Worm (Caenorhabditis elegans) whole organism, young adult: ENCODE data around the gene mnk-1.

Experiments
- B0336.3 ChIP-seq: fragments of 200-800 bp; sonication (Bioruptor generic); IDR thresholded peaks from 2 replicates; pipeline ENCODE4 v1.3.6; 2022; ENCODE audit warnings: missing genetic modification characterization, missing compliant biosample characterization
- F52B5.7 ChIP-seq: sonication (generic microtip); optimal IDR thresholded peaks from 2 replicates; lab custom pipeline; 2016; ENCODE audit warnings: mild to moderate bottlenecking, missing genetic modification characterization, missing compliant biosample characterization
- K12H6.12 ChIP-seq: fragments of 200-800 bp; sonication (Bioruptor generic); optimal IDR thresholded peaks from 2 replicates; lab custom pipeline; 2018; ENCODE audit warnings: mild to moderate bottlenecking, missing genetic modification characterization, missing compliant biosample characterization
- Y53G8AR.9 ChIP-seq: fragments of 200-800 bp; sonication (Bioruptor generic); conservative IDR thresholded peaks from 2 replicates; pipeline ENCODE4 v1.3.6; 2022; ENCODE audit warnings: missing genetic modification reagents, missing genetic modification characterization, missing compliant biosample characterization
- ZK185.1 ChIP-seq: sonication (generic microtip); optimal IDR thresholded peaks from 2 replicates; lab custom pipeline; 2016; ENCODE audit warnings: mild to moderate bottlenecking, missing genetic modification characterization, missing compliant biosample characterization; ENCODE audit not compliant: poor library complexity, severe bottlenecking
- akir-1 ChIP-seq: fragments of 200-800 bp; sonication (Bioruptor generic); optimal IDR thresholded peaks from 2 replicates; lab custom pipeline; 2018; ENCODE audit warnings: mild to moderate bottlenecking, missing genetic modification characterization, moderate library complexity, missing compliant biosample characterization
- atf-7 ChIP-seq: sonication (generic microtip); optimal IDR thresholded peaks from 2 replicates; lab custom pipeline; 2017; ENCODE audit warnings: mild to moderate bottlenecking, missing genetic modification characterization, missing compliant biosample characterization
- attf-5 ChIP-seq: fragments of 200-800 bp; sonication (Bioruptor generic); optimal IDR thresholded peaks from 2 replicates; lab custom pipeline; 2018; ENCODE audit warnings: mild to moderate bottlenecking, missing genetic modification characterization, missing compliant biosample characterization
- cebp-1 ChIP-seq, 2 experiments: fragments of 200-800 bp in 1 of 2; sonication (Bioruptor generic) in 1 of 2; sonication (generic microtip) in 1 of 2; IDR thresholded peaks in 1 of 2; optimal IDR thresholded peaks in 1 of 2; 2 replicates each; pipeline versions ENCODE4 v1.3.6 to Lab custom; 2017 to 2022; ENCODE audit warnings: missing compliant biosample characterization in 2 of 2, missing genetic modification characterization in 2 of 2, mild to moderate bottlenecking in 1 of 2, missing genetic modification reagents in 1 of 2, moderate library complexity in 1 of 2
- cebp-2 ChIP-seq: fragments of 200-800 bp; sonication (Bioruptor generic); IDR thresholded peaks from 2 replicates; pipeline ENCODE4 v1.3.6; 2022; ENCODE audit warnings: missing genetic modification characterization, missing compliant biosample characterization
- ceh-27 ChIP-seq: fragments of 200-800 bp; sonication (Bioruptor generic); optimal IDR thresholded peaks from 2 replicates; lab custom pipeline; 2018; ENCODE audit warnings: mild to moderate bottlenecking, missing genetic modification characterization, moderate library complexity, missing compliant biosample characterization
- chd-7 ChIP-seq: sonication (generic microtip); optimal IDR thresholded peaks from 2 replicates; lab custom pipeline; 2016; ENCODE audit warnings: mild to moderate bottlenecking, missing genetic modification characterization, moderate library complexity, missing compliant biosample characterization
- die-1 ChIP-seq: sonication (generic microtip); optimal IDR thresholded peaks from 2 replicates; lab custom pipeline; 2016; ENCODE audit warnings: missing genotype, mild to moderate bottlenecking, missing genetic modification characterization, missing compliant biosample characterization
- dox-1 ChIP-seq: fragments of 200-800 bp; sonication (Bioruptor generic); IDR thresholded peaks from 2 replicates; pipeline ENCODE4 v1.3.6; 2022; ENCODE audit warnings: missing genetic modification reagents, missing genetic modification characterization, missing compliant biosample characterization
- efl-1 ChIP-seq: fragments of 150-350 bp; optimal IDR thresholded peaks from 2 replicates; lab custom pipeline; 2014; ENCODE audit warnings: missing biosample characterization, missing genetic modification reagents, missing genetic modification characterization
- egrh-3 ChIP-seq: fragments of 200-800 bp; sonication (Bioruptor generic); IDR thresholded peaks from 2 replicates; pipeline ENCODE4 v1.3.6; 2022; ENCODE audit warnings: missing genetic modification reagents, missing genetic modification characterization, missing compliant biosample characterization
- hlh-12 ChIP-seq: sonication (generic microtip); optimal IDR thresholded peaks from 2 replicates; lab custom pipeline; 2016; ENCODE audit warnings: missing genetic modification characterization, missing compliant biosample characterization
- hlh-26 ChIP-seq: fragments of 200-800 bp; sonication (Bioruptor generic); conservative IDR thresholded peaks from 2 replicates; pipeline ENCODE4 v1.3.6; 2022; ENCODE audit warnings: missing genetic modification reagents, missing genetic modification characterization, missing compliant biosample characterization
- lin-26 ChIP-seq: fragments of 200-800 bp; sonication (Bioruptor generic); IDR thresholded peaks from 2 replicates; pipeline ENCODE4 v1.3.6; 2022; ENCODE audit warnings: missing genetic modification reagents, missing genetic modification characterization, missing compliant biosample characterization
- lin-35 ChIP-seq, 3 experiments: fragments of 150-350 bp in 2 of 3; sonication (generic microtip) in 1 of 3; optimal IDR thresholded peaks; 2 replicates each; lab custom pipeline; 2014 to 2018; ENCODE audit warnings: missing biosample characterization in 3 of 3, missing genetic modification characterization in 3 of 3, missing genetic modification reagents in 3 of 3
- lin-40 ChIP-seq: sonication (generic microtip); optimal IDR thresholded peaks from 2 replicates; lab custom pipeline; 2016; ENCODE audit warnings: missing genetic modification characterization, mild to moderate bottlenecking, missing compliant biosample characterization, missing genotype, missing genetic modification reagents
- mcd-1 ChIP-seq: fragments of 200-800 bp; sonication (Bioruptor generic); IDR thresholded peaks from 2 replicates; pipeline ENCODE4 v1.3.6; 2022; ENCODE audit warnings: missing genetic modification reagents, missing genetic modification characterization, missing compliant biosample characterization
- mel-28 ChIP-seq: sonication (generic microtip); optimal IDR thresholded peaks from 2 replicates; lab custom pipeline; 2016; ENCODE audit warnings: borderline replicate concordance, mild to moderate bottlenecking, missing genetic modification characterization, missing compliant biosample characterization
- mxl-1 ChIP-seq: sonication (generic microtip); optimal IDR thresholded peaks from 2 replicates; lab custom pipeline; 2016; ENCODE audit warnings: missing genetic modification characterization, missing compliant biosample characterization
- nfya-1 ChIP-seq: sonication (generic microtip); optimal IDR thresholded peaks from 2 replicates; lab custom pipeline; 2017; ENCODE audit warnings: antibody characterized with exemption, missing compliant biosample characterization, missing genetic modification characterization, borderline replicate concordance; ENCODE audit not compliant: insufficient read depth
- nfyb-1 ChIP-seq: fragments of 200-800 bp; sonication (Bioruptor generic); IDR thresholded peaks from 2 replicates; pipeline ENCODE4 v1.3.6; 2022; ENCODE audit warnings: missing genetic modification reagents, missing genetic modification characterization, missing compliant biosample characterization
- nhr-80 ChIP-seq: sonication (generic microtip); optimal IDR thresholded peaks from 2 replicates; lab custom pipeline; 2016; ENCODE audit warnings: missing genetic modification characterization, missing compliant biosample characterization
- pha-4 ChIP-seq: fragments of 150-350 bp; sonication (generic microtip); optimal IDR thresholded peaks from 2 replicates; lab custom pipeline; 2014; ENCODE audit warnings: missing biosample characterization, missing genetic modification reagents, missing genetic modification characterization
- snpc-4 ChIP-seq, 5 experiments: fragments of 150-350 bp in 1 of 5; sonication (generic microtip) in 4 of 5; optimal IDR thresholded peaks; 2 replicates each; lab custom pipeline; 2014 to 2018; ENCODE audit warnings: missing genetic modification characterization in 5 of 5, missing biosample characterization in 3 of 5, antibody characterized with exemption in 2 of 5, mild to moderate bottlenecking in 2 of 5, missing compliant biosample characterization in 2 of 5, missing genotype in 2 of 5, moderate library complexity in 2 of 5, missing genetic modification reagents in 1 of 5
- somi-1 ChIP-seq: fragments of 200-800 bp; sonication (Bioruptor generic); optimal IDR thresholded peaks from 2 replicates; lab custom pipeline; 2018; ENCODE audit warnings: mild to moderate bottlenecking, missing genetic modification characterization, missing compliant biosample characterization
- zfh-2 ChIP-seq: fragments of 200-800 bp; sonication (Bioruptor generic); conservative IDR thresholded peaks from 2 replicates; pipeline ENCODE4 v1.3.6; 2022; ENCODE audit warnings: missing genetic modification reagents, missing genetic modification characterization, missing compliant biosample characterization
- ztf-18 ChIP-seq: sonication (generic microtip); optimal IDR thresholded peaks from 2 replicates; lab custom pipeline; 2016; ENCODE audit warnings: missing genotype, mild to moderate bottlenecking, missing genetic modification characterization, missing compliant biosample characterization
- ztf-25 ChIP-seq: fragments of 200-800 bp; sonication (Bioruptor generic); IDR thresholded peaks from 2 replicates; pipeline ENCODE4 v1.3.6; 2022; ENCODE audit warnings: missing genetic modification reagents, missing genetic modification characterization, missing compliant biosample characterization
- ztf-26 ChIP-seq: sonication (generic microtip); optimal IDR thresholded peaks from 2 replicates; lab custom pipeline; 2017; ENCODE audit warnings: missing genetic modification characterization, missing compliant biosample characterization

mnk-1 gene

ce11 chrII:10527649-10528134 lies 27.2 kb downstream of the mnk-1 start, which contains the start of gene mab-10 (continued):
- TF ChIP-seq pha-4 (no peak), ZK185.1 (tag; lab: Kevin White, UChicago) (no peak), lin-26 (GFP tag; lab: Robert Waterston, UW) (no peak), hlh-12 (no peak), nfya-1 (tag; lab: Kevin White, UChicago) (no peak), lin-40 (peak; percentile 32), chd-7 (peak; percentile 50), dox-1 (peak; percentile 84), die-1 (tag; lab: Kevin White, UChicago) (peak; percentile 29), akir-1 (GFP tag; lab: Kevin White, UChicago) (no peak), ztf-26 (tag; lab: Kevin White, UChicago) (peak; percentile 64), cebp-2 (GFP tag; lab: Robert Waterston, UW) (no peak), mel-28 (tag; lab: Kevin White, UChicago) (no peak), nhr-80 (tag; lab: Kevin White, UChicago) (peak; percentile 76), B0336.3 (GFP tag; lab: Robert Waterston, UW) (peak; percentile 45; the same call in 1 of the 2 replicates), lin-35 (GFP tag; optimal IDR thresholded peaks at IDR 0.05; lab: Kevin White, UChicago) (no peak), mcd-1 (GFP tag; lab: Robert Waterston, UW) (peak; percentile 56), zfh-2 (peak; percentile 99), mxl-1 (tag; lab: Kevin White, UChicago) (peak; percentile 35), cebp-1 (GFP tag; IDR thresholded peaks at IDR 0.05; lab: Robert Waterston, UW) (no peak), cebp-1 (tag; optimal IDR thresholded peaks at IDR 0.05; lab: Kevin White, UChicago) (peak; percentile 66), ztf-25 (no peak), K12H6.12 (tag; lab: Kevin White, UChicago) (peak; percentile 44), snpc-4 (GFP tag; optimal IDR thresholded peaks at IDR 0.05; lab: Kevin White, UChicago) (no peak), snpc-4 (tag; optimal IDR thresholded peaks at IDR 0.05; lab: Kevin White, UChicago) (peak in 1 of 4 experiments; percentile 18), ceh-27 (peak; percentile 35), egrh-3 (GFP tag; lab: Robert Waterston, UW) (peak; percentile 92), atf-7 (tag; lab: Kevin White, UChicago) (no peak), F52B5.7 (peak; percentile 30), somi-1 (GFP tag; lab: Kevin White, UChicago) (no peak), ztf-18 (tag; lab: Kevin White, UChicago) (peak; percentile 27), attf-5 (GFP tag; lab: Kevin White, UChicago) (peak; percentile 43)

- no peak for TF ChIP-seq Y53G8AR.9 (GFP tag; lab: Robert Waterston, UW)
Observed at ce11 chrII:10525134-10525533, 29.7 kb downstream of the mnk-1 start.

DNA sequence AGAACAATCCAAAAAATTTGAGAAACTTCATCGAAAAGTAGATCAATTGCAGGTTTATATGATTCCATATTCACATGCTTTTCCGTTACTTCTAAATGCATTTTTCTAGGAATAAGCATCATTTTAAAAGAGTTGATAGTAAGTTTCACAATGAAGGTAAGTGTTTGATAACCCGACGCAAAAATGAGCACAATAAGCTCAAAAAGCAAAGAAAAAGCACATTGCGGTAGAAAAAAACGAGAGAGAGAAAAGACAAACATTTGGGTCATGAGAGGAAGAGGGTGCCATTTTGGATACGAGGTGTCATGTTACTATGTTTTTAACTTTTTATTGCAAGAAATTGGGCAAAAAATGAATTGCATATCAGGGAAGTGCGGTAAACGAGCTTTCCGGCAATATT lies 30.5 kb downstream of the mnk-1 start, which contains the start of gene F59B10.6:
F59B10.6 (minus strand) TSS at position 101 of the 400 bp plus-strand sequence.
- TF ChIP-seq dox-1, result no peak
- TF ChIP-seq hlh-26 (GFP tag; lab: Robert Waterston, UW), result no peak
- TF ChIP-seq ztf-18 (tag; lab: Kevin White, UChicago), result no peak
- TF ChIP-seq ztf-26 (tag; lab: Kevin White, UChicago), result no peak
- TF ChIP-seq nfyb-1 (GFP tag; lab: Robert Waterston, UW), result no peak
- TF ChIP-seq efl-1 (GFP tag; lab: Kevin White, UChicago), result no peak
